Fruit fly (Drosophila melanogaster): ENCODE data around the gene mira.
A peak's percentile ranks its signal among the peaks of the same experiment; 100 is the strongest.

The mira gene

dm6 chr3R:19892046-19892445, 42.9 kb downstream of the mira start (continued):
- peak; percentile 66 for TF ChIP-seq Fer3 (tag; optimal IDR thresholded peaks at IDR 0.05)
- no peak for TF ChIP-seq run (tag; optimal IDR thresholded peaks at IDR 0.05)
- TF ChIP-seq kay (GFP tag; optimal IDR thresholded peaks at IDR 0.05) = peak; percentile 17
- peak; percentile 71 for TF ChIP-seq Dad (GFP tag; optimal IDR thresholded peaks at IDR 0.05)
- peak; percentile 61 for TF ChIP-seq Hsf (GFP tag; optimal IDR thresholded peaks at IDR 0.05)
- TF ChIP-seq toy (GFP tag; IDR thresholded peaks at IDR 0.05) = 0 out of 2 replicates have a peak, but pooled peaks have one; percentile 8
- TF ChIP-seq CG34376 (GFP tag; optimal IDR thresholded peaks at IDR 0.05) = peak; percentile 20
- peak; percentile 69; the same call in 2 of the 3 replicates for TF ChIP-seq gce (GFP tag; IDR thresholded peaks at IDR 0.05)
- peak; percentile 77 for TF ChIP-seq CG31441 (GFP tag; IDR thresholded peaks at IDR 0.05)
- no peak for TF ChIP-seq Trl (optimal IDR thresholded peaks at IDR 0.05)
- TF ChIP-seq Trl (GFP tag; optimal IDR thresholded peaks at IDR 0.05) = peak; percentile 78
- peak; percentile 63 for TF ChIP-seq CG3847 (GFP tag; IDR thresholded peaks at IDR 0.05)
- peak; percentile 32 for TF ChIP-seq CG12942 (GFP tag; optimal IDR thresholded peaks at IDR 0.05)
- TF ChIP-seq Xrp1 (GFP tag; IDR thresholded peaks at IDR 0.05) = peak; percentile 80; the same call in 1 of the 2 replicates
- TF ChIP-seq unpg (GFP tag; optimal IDR thresholded peaks at IDR 0.05) = peak; percentile 82
- TF ChIP-seq lilli (GFP tag; optimal IDR thresholded peaks at IDR 0.05) = peak; percentile 75
- TF ChIP-seq wek (GFP tag; optimal IDR thresholded peaks at IDR 0.05) = peak; percentile 66
- TF ChIP-seq CG16779 (GFP tag; IDR thresholded peaks at IDR 0.05) = no peak
- peak; percentile 84 for TF ChIP-seq CG17361 (GFP tag; IDR thresholded peaks at IDR 0.05)
- TF ChIP-seq croc (GFP tag; conservative IDR thresholded peaks at IDR 0.05) = peak; percentile 59
- peak; percentile 81 to 85 for TF ChIP-seq Pdp1 (GFP tag; optimal IDR thresholded peaks at IDR 0.05)
- no peak for TF ChIP-seq CG8765 (GFP tag; IDR thresholded peaks at IDR 0.05)
- TF ChIP-seq knrl (GFP tag; IDR thresholded peaks at IDR 0.05; ENCODE audit: partially characterized antibody) = peak; percentile 55; the same call in 2 of the 3 replicates
- peak; percentile 49; the same call in 1 of the 2 replicates for TF ChIP-seq dimm (GFP tag; IDR thresholded peaks at IDR 0.05)
- peak; percentile 54 for TF ChIP-seq CG10959 (GFP tag; IDR thresholded peaks at IDR 0.05)
- TF ChIP-seq CG12104 (GFP tag; optimal IDR thresholded peaks at IDR 0.05) = peak; percentile 34
- peak; percentile 59 for TF ChIP-seq CG17568 (GFP tag; optimal IDR thresholded peaks at IDR 0.05)
- peak; percentile 67 for TF ChIP-seq Ada2b (GFP tag; IDR thresholded peaks at IDR 0.05)
- TF ChIP-seq org-1 (GFP tag; optimal IDR thresholded peaks at IDR 0.05) = peak; percentile 69
- peak; percentile 96 for TF ChIP-seq sens (GFP tag)
- TF ChIP-seq CG12236 (GFP tag; optimal IDR thresholded peaks at IDR 0.05) = peak; percentile 45
- TF ChIP-seq CG17612 (GFP tag; IDR thresholded peaks at IDR 0.05) = 0 out of 2 replicates have a peak, but pooled peaks have one; percentile 51
- peak; percentile 55; the same call in 1 of the 2 replicates for TF ChIP-seq NFAT (GFP tag; IDR thresholded peaks at IDR 0.05)
- TF ChIP-seq vnd (GFP tag; IDR thresholded peaks at IDR 0.05; ENCODE audit: partially characterized antibody) = 0 out of 3 replicates have a peak, but pooled peaks have one; percentile 40
- no peak for TF ChIP-seq CG3065 (GFP tag; optimal IDR thresholded peaks at IDR 0.05)
- TF ChIP-seq CG6813 (GFP tag; optimal IDR thresholded peaks at IDR 0.05) = peak; percentile 68
- peak; percentile 68 for TF ChIP-seq CG13424 (tag; optimal IDR thresholded peaks at IDR 0.05)
- no peak for TF ChIP-seq hbn (GFP tag; IDR thresholded peaks at IDR 0.05; ENCODE audit: partially characterized antibody)
- TF ChIP-seq CG32532 (GFP tag; IDR thresholded peaks at IDR 0.05) = peak; percentile 76
- TF ChIP-seq jumu (GFP tag; optimal IDR thresholded peaks at IDR 0.05) = peak; percentile 80
- no peak for TF ChIP-seq Dip2 (GFP tag; IDR thresholded peaks at IDR 0.05)
- peak; percentile 33 for TF ChIP-seq dm (GFP tag; optimal IDR thresholded peaks at IDR 0.05)
- peak; percentile 51 for TF ChIP-seq Sox100B (GFP tag; optimal IDR thresholded peaks at IDR 0.05)
- peak; percentile 69 for TF ChIP-seq pnt (GFP tag; optimal IDR thresholded peaks at IDR 0.05)
- TF ChIP-seq CG12769 (tag; optimal IDR thresholded peaks at IDR 0.05) = peak; percentile 86
- peak; percentile 66 for TF ChIP-seq CG16863 (GFP tag; optimal IDR thresholded peaks at IDR 0.05)
- no peak for TF ChIP-seq CG2116 (GFP tag; optimal IDR thresholded peaks at IDR 0.05)
- no peak for TF ChIP-seq CG1832 (GFP tag; optimal IDR thresholded peaks at IDR 0.05)
- peak; percentile 24 for TF ChIP-seq slou (GFP tag; optimal IDR thresholded peaks at IDR 0.05)
- TF ChIP-seq CG2678 (tag; optimal IDR thresholded peaks at IDR 0.05) = no peak
- TF ChIP-seq Six4 (GFP tag; optimal IDR thresholded peaks at IDR 0.05) = peak; percentile 72
